Worm (Caenorhabditis elegans) whole organism, L4 larva: ENCODE results near the gene mcm-5.

Experiments
- F10B5.3 ChIP-seq: sonication (generic microtip); optimal IDR thresholded peaks from 2 replicates; lab custom pipeline; 2016; ENCODE audit warnings: mild to moderate bottlenecking, missing genetic modification characterization, missing compliant biosample characterization
- F44E2.7 ChIP-seq: fragments of 200-800 bp; sonication (Bioruptor generic); IDR thresholded peaks from 2 replicates; pipeline ENCODE4 v2.1.2; 2022; ENCODE audit warnings: missing genetic modification characterization, missing compliant biosample characterization
- F49E8.2 ChIP-seq: sonication (generic microtip); optimal IDR thresholded peaks from 2 replicates; lab custom pipeline; 2016; ENCODE audit warnings: missing compliant biosample characterization, mild to moderate bottlenecking, missing genetic modification characterization, borderline replicate concordance
- R02D3.7 ChIP-seq: fragments of 150-350 bp; sonication (generic microtip); optimal IDR thresholded peaks from 3 replicates; lab custom pipeline; 2014; ENCODE audit warnings: missing biosample characterization, missing genetic modification characterization
- Y48G9A.11 ChIP-seq: fragments of 200-800 bp; sonication (Bioruptor generic); IDR thresholded peaks from 2 replicates; pipeline ENCODE4 v1.3.6; 2022; ENCODE audit warnings: missing genetic modification reagents, missing genetic modification characterization, missing compliant biosample characterization
- Y75B8A.6 ChIP-seq: fragments of 200-800 bp; sonication (Bioruptor generic); IDR thresholded peaks from 2 replicates; pipeline ENCODE4 v1.3.6; 2022; ENCODE audit warnings: missing genetic modification reagents, missing genetic modification characterization, missing compliant biosample characterization
- ZK337.2 ChIP-seq: fragments of 200-800 bp; sonication (Bioruptor generic); IDR thresholded peaks from 2 replicates; pipeline ENCODE4 v1.3.6; 2022; ENCODE audit warnings: missing genetic modification reagents, missing genetic modification characterization, missing compliant biosample characterization
- ama-1 ChIP-seq: fragments of 150-350 bp; optimal IDR thresholded peaks from 2 replicates; lab custom pipeline; 2014; ENCODE audit warnings: inconsistent platforms, mixed read lengths
- ceh-20 ChIP-seq: fragments of 200-800 bp; sonication (Bioruptor generic); IDR thresholded peaks from 2 replicates; pipeline ENCODE4 v1.3.6; 2022; ENCODE audit warnings: missing genetic modification reagents, missing genetic modification characterization, missing compliant biosample characterization
- ceh-28 ChIP-seq: fragments of 150-350 bp; optimal IDR thresholded peaks from 2 replicates; lab custom pipeline; 2014; ENCODE audit warnings: missing biosample characterization, missing genetic modification reagents, missing genetic modification characterization
- ceh-32 ChIP-seq: sonication (generic microtip); optimal IDR thresholded peaks from 2 replicates; lab custom pipeline; 2016; ENCODE audit warnings: mild to moderate bottlenecking, missing genetic modification characterization, missing compliant biosample characterization; ENCODE audit not compliant: poor library complexity
- ceh-44 ChIP-seq: fragments of 200-800 bp; sonication (Bioruptor generic); IDR thresholded peaks from 2 replicates; pipeline ENCODE4 v1.3.6; 2022; ENCODE audit warnings: missing genetic modification reagents, missing genetic modification characterization, missing compliant biosample characterization
- ceh-82 ChIP-seq: sonication (generic microtip); optimal IDR thresholded peaks from 2 replicates; lab custom pipeline; 2017; ENCODE audit warnings: missing biosample characterization, missing genetic modification characterization
- ces-1 ChIP-seq: fragments of 150-350 bp; sonication (generic microtip); optimal IDR thresholded peaks from 4 replicates; lab custom pipeline; 2014; ENCODE audit warnings: missing biosample characterization, missing genetic modification reagents, missing genetic modification characterization
- ctbp-1 ChIP-seq: fragments of 200-800 bp; sonication (Bioruptor generic); IDR thresholded peaks from 2 replicates; pipeline ENCODE4 v1.3.6; 2022; ENCODE audit warnings: missing genetic modification reagents, missing genetic modification characterization, missing compliant biosample characterization
- daf-16 ChIP-seq, 3 experiments: sonication (generic microtip); optimal IDR thresholded peaks; 2 replicates each; lab custom pipeline; 2016 to 2017; ENCODE audit warnings: missing genetic modification characterization in 3 of 3, missing genetic modification reagents in 3 of 3, mild to moderate bottlenecking in 2 of 3, missing compliant biosample characterization in 2 of 3, missing biosample characterization in 1 of 3, moderate library complexity in 1 of 3
- dmd-9 ChIP-seq: fragments of 200-800 bp; sonication (Bioruptor generic); IDR thresholded peaks from 2 replicates; pipeline ENCODE4 v1.3.6; 2022; ENCODE audit warnings: missing genetic modification reagents, missing genetic modification characterization, missing compliant biosample characterization
- dpl-1 ChIP-seq: fragments of 150-350 bp; optimal IDR thresholded peaks from 2 replicates; lab custom pipeline; 2014; ENCODE audit warnings: missing biosample characterization, missing genetic modification reagents, missing genetic modification characterization
- dve-1 ChIP-seq: sonication (generic microtip); optimal IDR thresholded peaks from 2 replicates; lab custom pipeline; 2017; ENCODE audit warnings: antibody characterized with exemption, mild to moderate bottlenecking, missing genetic modification characterization, missing compliant biosample characterization; ENCODE audit not compliant: insufficient read depth
- egl-27 ChIP-seq: sonication (generic microtip); optimal IDR thresholded peaks from 3 replicates; lab custom pipeline; 2017; ENCODE audit warnings: missing biosample characterization, missing genetic modification reagents, missing genetic modification characterization
- egl-43 ChIP-seq: fragments of 200-800 bp; sonication (Bioruptor generic); IDR thresholded peaks from 2 replicates; pipeline ENCODE4 v1.3.6; 2022; ENCODE audit warnings: missing genetic modification reagents, missing genetic modification characterization, missing compliant biosample characterization
- fkh-10 ChIP-seq: fragments of 150-350 bp; optimal IDR thresholded peaks from 2 replicates; lab custom pipeline; 2014; ENCODE audit warnings: missing biosample characterization, missing genetic modification reagents, missing genetic modification characterization
- hlh-11 ChIP-seq: fragments of 200-800 bp; sonication (Bioruptor generic); optimal IDR thresholded peaks from 2 replicates; lab custom pipeline; 2018; ENCODE audit warnings: mild to moderate bottlenecking, missing genetic modification characterization, missing compliant biosample characterization
- hlh-30 ChIP-seq: sonication (generic microtip); optimal IDR thresholded peaks from 2 replicates; lab custom pipeline; 2017; ENCODE audit warnings: antibody characterized with exemption, mild to moderate bottlenecking, missing genetic modification characterization, missing compliant biosample characterization; ENCODE audit not compliant: insufficient read depth
- hmg-1.1 ChIP-seq: fragments of 200-800 bp; sonication (Bioruptor generic); IDR thresholded peaks from 2 replicates; pipeline ENCODE4 v1.3.6; 2022; ENCODE audit warnings: missing genetic modification reagents, missing genetic modification characterization, missing compliant biosample characterization
- lin-38 ChIP-seq: fragments of 200-800 bp; sonication (Bioruptor generic); IDR thresholded peaks from 2 replicates; pipeline ENCODE4 v1.3.6; 2022; ENCODE audit warnings: missing genetic modification reagents, missing genetic modification characterization, missing compliant biosample characterization
- lin-39 ChIP-seq: fragments of 150-350 bp; optimal IDR thresholded peaks from 2 replicates; lab custom pipeline; 2014; ENCODE audit warnings: missing biosample characterization, missing genetic modification reagents, missing genetic modification characterization
- lir-3 ChIP-seq: sonication (generic microtip); optimal IDR thresholded peaks from 2 replicates; lab custom pipeline; 2016; ENCODE audit warnings: mild to moderate bottlenecking, missing genetic modification characterization, missing compliant biosample characterization
- lsy-2 ChIP-seq, 2 experiments: fragments of 150-350 bp in 1 of 2; sonication (generic microtip) in 1 of 2; optimal IDR thresholded peaks; 2 replicates each; lab custom pipeline; 2014 to 2017; ENCODE audit warnings: missing biosample characterization in 2 of 2, missing genetic modification characterization in 2 of 2
- mep-1 ChIP-seq: fragments of 150-350 bp; sonication (generic microtip); optimal IDR thresholded peaks from 3 replicates; lab custom pipeline; 2014; ENCODE audit warnings: missing biosample characterization, missing genetic modification characterization
- mes-2 ChIP-seq: sonication (generic microtip); optimal IDR thresholded peaks from 2 replicates; lab custom pipeline; 2016; ENCODE audit warnings: missing genotype, mild to moderate bottlenecking, missing genetic modification characterization, missing compliant biosample characterization; ENCODE audit not compliant: poor library complexity, severe bottlenecking
- mxl-3 ChIP-seq: fragments of 200-800 bp; sonication (Bioruptor generic); optimal IDR thresholded peaks from 2 replicates; lab custom pipeline; 2018; ENCODE audit warnings: mild to moderate bottlenecking, missing genetic modification characterization, missing compliant biosample characterization
- nhr-111 ChIP-seq: fragments of 200-800 bp; sonication (Bioruptor generic); optimal IDR thresholded peaks from 2 replicates; lab custom pipeline; 2018; ENCODE audit warnings: mild to moderate bottlenecking, missing genetic modification characterization, missing compliant biosample characterization
- nhr-28 ChIP-seq: fragments of 150-350 bp; optimal IDR thresholded peaks from 2 replicates; lab custom pipeline; 2014; ENCODE audit warnings: missing biosample characterization, missing genetic modification characterization
- nhr-41 ChIP-seq: fragments of 200-800 bp; sonication (Bioruptor generic); IDR thresholded peaks from 2 replicates; pipeline ENCODE4 v1.3.6; 2022; ENCODE audit warnings: missing genetic modification reagents, missing genetic modification characterization, missing compliant biosample characterization
- nhr-6 ChIP-seq: fragments of 150-350 bp; optimal IDR thresholded peaks from 2 replicates; lab custom pipeline; 2014; ENCODE audit warnings: missing biosample characterization, missing genetic modification characterization
- pha-4 ChIP-seq, 2 experiments: fragments of 150-350 bp in 1 of 2; fragments of 200-800 bp in 1 of 2; sonication (Bioruptor generic) in 1 of 2; IDR thresholded peaks in 1 of 2; optimal IDR thresholded peaks in 1 of 2; 2 replicates each; pipeline versions ENCODE4 v1.3.6 to Lab custom; 2014 to 2022; ENCODE audit warnings: missing genetic modification characterization in 2 of 2, missing genetic modification reagents in 2 of 2, missing biosample characterization in 1 of 2, missing compliant biosample characterization in 1 of 2
- php-3 ChIP-seq: fragments of 200-800 bp; sonication (Bioruptor generic); IDR thresholded peaks from 2 replicates; pipeline ENCODE4 v1.3.6; 2022; ENCODE audit warnings: missing genetic modification reagents, missing genetic modification characterization, missing compliant biosample characterization
- saeg-2 ChIP-seq: fragments of 200-800 bp; sonication (Bioruptor generic); IDR thresholded peaks from 2 replicates; pipeline ENCODE4 v1.3.6; 2022; ENCODE audit warnings: missing genetic modification reagents, missing genetic modification characterization, missing compliant biosample characterization
- snpc-1.2 ChIP-seq: fragments of 200-800 bp; sonication (Bioruptor generic); IDR thresholded peaks from 2 replicates; pipeline ENCODE4 v1.3.6; 2022; ENCODE audit warnings: missing genetic modification reagents, missing genetic modification characterization, missing compliant biosample characterization
- snpc-4 ChIP-seq: fragments of 150-350 bp; optimal IDR thresholded peaks from 2 replicates; lab custom pipeline; 2014; ENCODE audit warnings: missing biosample characterization, missing genetic modification characterization
- spr-1 ChIP-seq: sonication (generic microtip); optimal IDR thresholded peaks from 2 replicates; lab custom pipeline; 2016; ENCODE audit warnings: mild to moderate bottlenecking, missing genetic modification characterization, missing compliant biosample characterization
- unc-130 ChIP-seq: sonication (generic microtip); optimal IDR thresholded peaks from 2 replicates; lab custom pipeline; 2016; ENCODE audit warnings: missing genetic modification reagents, missing genetic modification characterization, missing compliant biosample characterization
- unc-62 ChIP-seq, 3 experiments: fragments of 150-350 bp in 1 of 3; sonication (generic microtip); optimal IDR thresholded peaks in 2 of 3; peaks in 1 of 3; 1 replicate in 1 of 3; 2 replicates in 2 of 3; lab custom pipeline; 2014 to 2017; ENCODE audit warnings: missing biosample characterization in 3 of 3, missing genetic modification characterization in 3 of 3, missing genetic modification reagents in 3 of 3, missing genotype in 1 of 3
- zfp-2 ChIP-seq: sonication (generic microtip); optimal IDR thresholded peaks from 2 replicates; lab custom pipeline; 2016; ENCODE audit warnings: mild to moderate bottlenecking, missing genetic modification characterization, missing compliant biosample characterization
- zfp-3 ChIP-seq: fragments of 200-800 bp; sonication (Bioruptor generic); conservative IDR thresholded peaks from 2 replicates; pipeline ENCODE4 v1.3.6; 2022; ENCODE audit warnings: missing genetic modification reagents, missing genetic modification characterization, missing compliant biosample characterization
- ztf-7 ChIP-seq: fragments of 150-350 bp; optimal IDR thresholded peaks from 2 replicates; lab custom pipeline; 2014; ENCODE audit warnings: missing biosample characterization, missing genetic modification characterization

mcm-5 gene

ce11 chrIII:4335614-4336013 is 44.5 kb upstream of the mcm-5 start (continued):
- no peak for TF ChIP-seq ama-1 (lab: Kevin White, UChicago)
- TF ChIP-seq ceh-32, result no peak

ce11 chrIII:4332543-4333042 is 41.5 kb upstream of the mcm-5 start, which contains the start of gene cdk-12:
Gene cdk-12 (plus strand): TSS chrIII:4332992.
- TF ChIP-seq nhr-6 (peak; percentile 15), unc-62 (GFP tag; optimal IDR thresholded peaks at IDR 0.05 in 1 of 2; lab: Kevin White, UChicago) (peak in 1 of 2 experiments; percentile 41), unc-62 (tag; optimal IDR thresholded peaks at IDR 0.05; lab: Kevin White, UChicago) (no peak), dve-1 (tag; lab: Kevin White, UChicago) (peak; percentile 49), unc-130 (GFP tag; lab: Kevin White, UChicago) (no peak), zfp-2 (tag; lab: Kevin White, UChicago) (no peak), ceh-20 (GFP tag; lab: Robert Waterston, UW) (no peak), F44E2.7 (no peak), lsy-2 (tag; optimal IDR thresholded peaks at IDR 0.05; lab: Kevin White, UChicago) (peak in 1 of 2 experiments; percentile 70), ceh-28 (tag; lab: Kevin White, UChicago) (no peak), hlh-11 (peak; percentile 32), lir-3 (no peak), snpc-1.2 (no peak), Y48G9A.11 (GFP tag; lab: Robert Waterston, UW) (no peak), mes-2 (peak; percentile 76), nhr-41 (GFP tag; lab: Robert Waterston, UW) (no peak), lin-39 (tag; lab: Kevin White, UChicago) (no peak), F49E8.2 (no peak), pha-4 (GFP tag; IDR thresholded peaks at IDR 0.05; lab: Robert Waterston, UW) (no peak), pha-4 (tag; optimal IDR thresholded peaks at IDR 0.05; lab: Kevin White, UChicago) (peak; percentile 12), php-3 (GFP tag; lab: Robert Waterston, UW) (no peak), saeg-2 (no peak), ZK337.2 (GFP tag; lab: Robert Waterston, UW) (no peak), nhr-111 (GFP tag; lab: Kevin White, UChicago) (no peak), ztf-7 (tag; lab: Kevin White, UChicago) (no peak), egl-27 (tag; lab: Kevin White, UChicago) (no peak), hlh-30 (tag; lab: Kevin White, UChicago) (no peak), ama-1 (lab: Kevin White, UChicago) (no peak), dpl-1 (GFP tag; lab: Kevin White, UChicago) (peak; percentile 45), F10B5.3 (tag; lab: Kevin White, UChicago) (no peak), egl-43 (GFP tag; lab: Robert Waterston, UW) (no peak), ceh-44 (no peak), zfp-3 (GFP tag; lab: Robert Waterston, UW) (no peak), Y75B8A.6 (no peak), mep-1 (peak; percentile 42), ces-1 (GFP tag; lab: Kevin White, UChicago) (no peak), fkh-10 (GFP tag; lab: Kevin White, UChicago) (no peak), dmd-9 (GFP tag; lab: Robert Waterston, UW) (no peak), spr-1 (tag; lab: Kevin White, UChicago) (no peak), R02D3.7 (tag; lab: Kevin White, UChicago) (no peak), mxl-3 (GFP tag; lab: Kevin White, UChicago) (no peak), snpc-4 (tag; lab: Kevin White, UChicago) (no peak), daf-16 (GFP tag; optimal IDR thresholded peaks at IDR 0.05; lab: Kevin White, UChicago) (no peak), daf-16 (tag; optimal IDR thresholded peaks at IDR 0.05; lab: Kevin White, UChicago) (no peak), ceh-82 (no peak), nhr-28 (tag; lab: Kevin White, UChicago) (no peak), hmg-1.1 (GFP tag; lab: Robert Waterston, UW) (no peak), lin-38 (GFP tag; lab: Robert Waterston, UW) (0 out of 2 replicates have a peak, but pooled peaks have one; percentile 11), ctbp-1 (GFP tag; lab: Robert Waterston, UW) (no peak)
